Worm (Caenorhabditis elegans) whole organism, L4/young adult: ENCODE results near the gene F01D5.1.

ENCODE experiments used
- W03F9.2 ChIP-seq: fragments of 150-350 bp; optimal IDR thresholded peaks from 2 replicates; lab custom pipeline; 2014; ENCODE audit warnings: missing biosample characterization, missing genetic modification characterization
- him-1 ChIP-seq: sonication (generic microtip); optimal IDR thresholded peaks from 2 replicates; lab custom pipeline; 2016; ENCODE audit warnings: missing genotype, missing genetic modification reagents, missing genetic modification characterization, missing compliant biosample characterization

DNA sequence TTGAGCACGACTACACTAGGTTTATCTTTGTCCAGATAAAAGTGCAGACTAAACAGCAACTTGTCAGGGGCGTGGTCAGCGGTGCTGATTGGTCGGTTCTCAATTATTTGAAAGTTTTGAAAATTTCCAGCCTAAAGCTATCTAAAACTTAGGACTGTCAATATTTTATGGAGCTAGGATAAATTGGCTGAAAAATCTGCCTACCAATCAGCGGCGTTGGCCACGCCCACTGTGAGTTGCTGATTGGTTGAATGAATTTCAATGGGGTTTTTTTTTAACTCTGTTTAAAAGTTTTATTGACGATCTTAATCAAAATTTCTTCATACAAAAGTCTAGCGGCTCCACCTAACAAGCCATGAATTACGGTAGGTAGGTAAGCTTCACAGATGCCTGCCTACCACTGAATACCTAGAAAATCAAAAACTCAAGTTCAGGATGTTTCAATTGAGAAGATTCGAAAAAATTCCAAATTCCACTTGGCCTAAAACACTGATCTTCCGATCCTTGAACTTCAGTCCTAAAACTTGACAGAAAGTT, 48.6 kb upstream of the F01D5.1 start:
- TF ChIP-seq him-1 (tag; lab: Kevin White, UChicago) (no peak), W03F9.2 (tag; lab: Kevin White, UChicago) (no peak)
